Worm (Caenorhabditis elegans) whole organism, L3 larva: ENCODE results near the gene col-91.

Source experiments
- ama-1 ChIP-seq: fragments of 150-350 bp; optimal IDR thresholded peaks from 2 replicates; lab custom pipeline; 2018
- ceh-82 ChIP-seq: fragments of 150-350 bp; optimal IDR thresholded peaks from 2 replicates; lab custom pipeline; 2014; ENCODE audit warnings: missing biosample characterization, missing genetic modification characterization
- daf-12 ChIP-seq: fragments of 150-350 bp; optimal IDR thresholded peaks from 2 replicates; lab custom pipeline; 2014; ENCODE audit warnings: missing biosample characterization, missing genetic modification reagents, missing genetic modification characterization
- fkh-10 ChIP-seq: sonication (generic microtip); optimal IDR thresholded peaks from 2 replicates; lab custom pipeline; 2017; ENCODE audit warnings: missing biosample characterization, missing genetic modification reagents, missing genetic modification characterization
- mdl-1 ChIP-seq: fragments of 150-350 bp; optimal IDR thresholded peaks from 2 replicates; lab custom pipeline; 2014; ENCODE audit warnings: missing biosample characterization, missing genetic modification characterization
- nhr-11 ChIP-seq: fragments of 150-350 bp; optimal IDR thresholded peaks from 2 replicates; lab custom pipeline; 2014; ENCODE audit warnings: missing biosample characterization, missing genetic modification characterization
- nhr-12 ChIP-seq: fragments of 150-350 bp; optimal IDR thresholded peaks from 2 replicates; lab custom pipeline; 2014; ENCODE audit warnings: missing biosample characterization, missing genetic modification characterization
- nhr-28 ChIP-seq: fragments of 150-350 bp; optimal IDR thresholded peaks from 2 replicates; lab custom pipeline; 2014; ENCODE audit warnings: missing biosample characterization, missing genetic modification characterization
- snpc-4 ChIP-seq: fragments of 150-350 bp; optimal IDR thresholded peaks from 2 replicates; lab custom pipeline; 2014; ENCODE audit warnings: missing biosample characterization, missing genetic modification characterization
- ztf-11 ChIP-seq: fragments of 150-350 bp; optimal IDR thresholded peaks from 2 replicates; lab custom pipeline; 2014; ENCODE audit warnings: missing biosample characterization, missing genetic modification characterization

ce11 chrIII:8281310-8281709 lies 17.8 kb upstream of the col-91 start:
- TF ChIP-seq nhr-11 (tag; lab: Kevin White, UChicago) (no peak), ceh-82 (tag; lab: Kevin White, UChicago) (no peak), nhr-28 (no peak), snpc-4 (tag; lab: Kevin White, UChicago) (no peak), ztf-11 (tag; lab: Kevin White, UChicago) (no peak), fkh-10 (GFP tag; lab: Kevin White, UChicago) (no peak), ama-1 (no peak), nhr-12 (tag; lab: Kevin White, UChicago) (no peak), daf-12 (tag; lab: Kevin White, UChicago) (no peak), mdl-1 (no peak)
